Worm (Caenorhabditis elegans) whole organism, mixed stage, embryonic: ENCODE data around the gene nlp-2.

ENCODE experiments used
- M03D4.4 ChIP-seq: sonication (generic microtip); optimal IDR thresholded peaks from 2 replicates; lab custom pipeline; 2017; ENCODE audit warnings: mild to moderate bottlenecking, missing genetic modification characterization, missing compliant biosample characterization
- blmp-1 ChIP-seq: fragments of 150-350 bp; optimal IDR thresholded peaks from 2 replicates; lab custom pipeline; 2014; ENCODE audit warnings: missing biosample characterization, missing genetic modification characterization
- ceh-39 ChIP-seq: fragments of 150-350 bp; optimal IDR thresholded peaks from 2 replicates; lab custom pipeline; 2014; ENCODE audit warnings: missing biosample characterization, missing genetic modification characterization
- ceh-43 ChIP-seq: fragments of 200-800 bp; sonication (Bioruptor generic); optimal IDR thresholded peaks from 2 replicates; lab custom pipeline; 2018; ENCODE audit warnings: mild to moderate bottlenecking, missing genetic modification characterization, moderate library complexity, missing compliant biosample characterization
- ceh-83 ChIP-seq: fragments of 200-800 bp; sonication (Bioruptor generic); optimal IDR thresholded peaks from 2 replicates; lab custom pipeline; 2018; ENCODE audit warnings: mild to moderate bottlenecking, missing genetic modification characterization, missing compliant biosample characterization
- ces-1 ChIP-seq: fragments of 150-350 bp; optimal IDR thresholded peaks from 2 replicates; lab custom pipeline; 2014; ENCODE audit warnings: missing biosample characterization, missing genetic modification reagents, missing genetic modification characterization
- cnd-1 ChIP-seq: fragments of 200-800 bp; sonication (Bioruptor generic); optimal IDR thresholded peaks from 2 replicates; lab custom pipeline; 2018; ENCODE audit warnings: mild to moderate bottlenecking, missing genetic modification characterization, missing compliant biosample characterization
- drap-1 ChIP-seq: fragments of 200-800 bp; sonication (Bioruptor generic); optimal IDR thresholded peaks from 3 replicates; lab custom pipeline; 2018; ENCODE audit warnings: mild to moderate bottlenecking, missing genetic modification characterization, missing compliant biosample characterization
- elt-1 ChIP-seq: sonication (generic microtip); optimal IDR thresholded peaks from 2 replicates; lab custom pipeline; 2017; ENCODE audit warnings: missing genetic modification characterization, mild to moderate bottlenecking, missing compliant biosample characterization, antibody characterized with exemption, moderate library complexity, borderline replicate concordance; ENCODE audit not compliant: insufficient read depth
- elt-3 ChIP-seq: fragments of 150-350 bp; optimal IDR thresholded peaks from 2 replicates; lab custom pipeline; 2014; ENCODE audit warnings: missing biosample characterization, missing genetic modification characterization
- flh-1 ChIP-seq: fragments of 200-800 bp; sonication (Bioruptor generic); optimal IDR thresholded peaks from 2 replicates; lab custom pipeline; 2018; ENCODE audit warnings: mild to moderate bottlenecking, missing genetic modification characterization, moderate library complexity, missing compliant biosample characterization
- ham-2 ChIP-seq: fragments of 200-800 bp; sonication (Bioruptor generic); optimal IDR thresholded peaks from 2 replicates; lab custom pipeline; 2018; ENCODE audit warnings: mild to moderate bottlenecking, missing genetic modification characterization, missing compliant biosample characterization
- hlh-1 ChIP-seq: fragments of 150-350 bp; optimal IDR thresholded peaks from 2 replicates; lab custom pipeline; 2014; ENCODE audit warnings: missing biosample characterization, missing genetic modification reagents, missing genetic modification characterization
- lin-13 ChIP-seq: fragments of 150-350 bp; optimal IDR thresholded peaks from 2 replicates; lab custom pipeline; 2014; ENCODE audit warnings: missing biosample characterization, missing genetic modification characterization
- lin-32 ChIP-seq: fragments of 200-800 bp; sonication (Bioruptor generic); optimal IDR thresholded peaks from 2 replicates; lab custom pipeline; 2018; ENCODE audit warnings: mild to moderate bottlenecking, missing genetic modification characterization, missing compliant biosample characterization
- lsy-2 ChIP-seq: fragments of 150-350 bp; optimal IDR thresholded peaks from 2 replicates; lab custom pipeline; 2014; ENCODE audit warnings: missing biosample characterization, missing genetic modification characterization
- mab-5 ChIP-seq: fragments of 150-350 bp; optimal IDR thresholded peaks from 2 replicates; lab custom pipeline; 2014; ENCODE audit warnings: missing biosample characterization, missing genetic modification characterization
- mep-1 ChIP-seq: fragments of 150-350 bp; optimal IDR thresholded peaks from 2 replicates; lab custom pipeline; 2017; ENCODE audit warnings: missing biosample characterization, missing genetic modification reagents, missing genetic modification characterization, inconsistent platforms
- mls-2 ChIP-seq: sonication (generic microtip); optimal IDR thresholded peaks from 2 replicates; lab custom pipeline; 2016; ENCODE audit warnings: mild to moderate bottlenecking, missing genetic modification characterization, moderate library complexity, missing compliant biosample characterization
- nhr-12 ChIP-seq: fragments of 150-350 bp; optimal IDR thresholded peaks from 2 replicates; lab custom pipeline; 2014; ENCODE audit warnings: missing biosample characterization, missing genetic modification characterization
- nhr-2 ChIP-seq: fragments of 150-350 bp; optimal IDR thresholded peaks from 2 replicates; lab custom pipeline; 2014; ENCODE audit warnings: missing biosample characterization, missing genetic modification characterization
- nhr-237 ChIP-seq: fragments of 150-350 bp; optimal IDR thresholded peaks from 2 replicates; lab custom pipeline; 2014; ENCODE audit warnings: missing biosample characterization, missing genetic modification characterization
- nhr-28 ChIP-seq: fragments of 150-350 bp; optimal IDR thresholded peaks from 2 replicates; lab custom pipeline; 2014; ENCODE audit warnings: missing biosample characterization, missing genetic modification characterization
- nhr-76 ChIP-seq: sonication (generic microtip); optimal IDR thresholded peaks from 2 replicates; lab custom pipeline; 2017; ENCODE audit warnings: missing biosample characterization, missing genetic modification characterization
- pha-4 ChIP-seq: fragments of 150-350 bp; optimal IDR thresholded peaks from 2 replicates; lab custom pipeline; 2018; ENCODE audit warnings: missing biosample characterization, missing genetic modification reagents, missing genetic modification characterization
- sem-2 ChIP-seq: fragments of 200-800 bp; sonication (Bioruptor generic); optimal IDR thresholded peaks from 2 replicates; lab custom pipeline; 2018; ENCODE audit warnings: mild to moderate bottlenecking, missing genetic modification characterization, missing compliant biosample characterization
- snpc-4 ChIP-seq: fragments of 150-350 bp; optimal IDR thresholded peaks from 2 replicates; lab custom pipeline; 2014; ENCODE audit warnings: missing biosample characterization, missing genetic modification characterization
- sptf-1 ChIP-seq: sonication (generic microtip); optimal IDR thresholded peaks from 2 replicates; lab custom pipeline; 2017; ENCODE audit warnings: mild to moderate bottlenecking, missing genetic modification characterization, moderate library complexity, missing compliant biosample characterization
- tbx-8 ChIP-seq: fragments of 200-800 bp; sonication (Bioruptor generic); optimal IDR thresholded peaks from 2 replicates; lab custom pipeline; 2018; ENCODE audit warnings: mild to moderate bottlenecking, missing genetic modification characterization, moderate library complexity, missing compliant biosample characterization
- unc-120 ChIP-seq: sonication (generic microtip); optimal IDR thresholded peaks from 2 replicates; lab custom pipeline; 2017; ENCODE audit warnings: missing genetic modification characterization, missing compliant biosample characterization; ENCODE audit not compliant: poor library complexity, severe bottlenecking
- unc-39 ChIP-seq: fragments of 150-350 bp; optimal IDR thresholded peaks from 2 replicates; lab custom pipeline; 2014; ENCODE audit warnings: missing biosample characterization, missing genetic modification characterization
- unc-62 ChIP-seq: fragments of 150-350 bp; optimal IDR thresholded peaks from 2 replicates; lab custom pipeline; 2014; ENCODE audit warnings: missing biosample characterization, missing genetic modification reagents, missing genetic modification characterization
- zip-8 ChIP-seq: fragments of 150-350 bp; optimal IDR thresholded peaks from 2 replicates; lab custom pipeline; 2014; ENCODE audit warnings: missing biosample characterization, missing genetic modification characterization
- ztf-11 ChIP-seq: fragments of 150-350 bp; optimal IDR thresholded peaks from 2 replicates; lab custom pipeline; 2014; ENCODE audit warnings: missing biosample characterization, missing genetic modification characterization

The nlp-2 gene

DNA sequence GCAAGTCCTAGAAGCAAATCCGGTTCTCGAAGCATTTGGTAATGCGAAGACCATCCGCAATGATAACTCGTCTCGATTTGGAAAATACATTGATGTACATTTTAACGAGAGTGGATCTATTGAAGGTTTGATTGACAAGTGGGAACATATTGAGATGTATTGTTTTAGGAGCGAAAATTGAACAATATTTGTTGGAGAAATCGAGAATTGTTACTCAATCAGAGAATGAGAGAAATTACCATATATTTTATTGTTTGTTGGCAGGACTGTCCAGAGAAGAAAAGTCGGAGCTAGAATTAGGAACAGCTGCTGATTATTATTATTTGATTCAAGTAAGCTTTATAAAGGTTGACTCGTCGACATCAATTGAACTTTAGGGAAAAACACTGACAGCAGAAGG is 40.1 kb downstream of the nlp-2 start:
- no peak for TF ChIP-seq cnd-1 (tag; lab: Kevin White, UChicago)
- no peak for TF ChIP-seq elt-1
- no peak for TF ChIP-seq hlh-1 (tag; lab: Kevin White, UChicago)
- TF ChIP-seq ceh-39 (tag; lab: Kevin White, UChicago), result no peak
- TF ChIP-seq snpc-4 (tag; lab: Kevin White, UChicago), result no peak
- no peak for TF ChIP-seq sem-2 (GFP tag; lab: Kevin White, UChicago)
- TF ChIP-seq elt-3 (tag; lab: Kevin White, UChicago), result no peak
- TF ChIP-seq ceh-43 (GFP tag; lab: Kevin White, UChicago), result no peak
- no peak for TF ChIP-seq M03D4.4 (tag; lab: Kevin White, UChicago)
- TF ChIP-seq lin-13, result no peak
- TF ChIP-seq unc-62 (GFP tag; lab: Kevin White, UChicago), result no peak
- TF ChIP-seq unc-39 (tag; lab: Kevin White, UChicago), result no peak
- no peak for TF ChIP-seq ztf-11 (tag; lab: Kevin White, UChicago)
- TF ChIP-seq lsy-2, result no peak
- TF ChIP-seq blmp-1 (tag; lab: Kevin White, UChicago), result no peak
- no peak for TF ChIP-seq nhr-76
- no peak for TF ChIP-seq mab-5 (tag; lab: Kevin White, UChicago)
- TF ChIP-seq ham-2 (GFP tag; lab: Kevin White, UChicago), result no peak
- no peak for TF ChIP-seq nhr-2 (tag; lab: Kevin White, UChicago)
- no peak for TF ChIP-seq tbx-8 (GFP tag; lab: Kevin White, UChicago)

DNA sequence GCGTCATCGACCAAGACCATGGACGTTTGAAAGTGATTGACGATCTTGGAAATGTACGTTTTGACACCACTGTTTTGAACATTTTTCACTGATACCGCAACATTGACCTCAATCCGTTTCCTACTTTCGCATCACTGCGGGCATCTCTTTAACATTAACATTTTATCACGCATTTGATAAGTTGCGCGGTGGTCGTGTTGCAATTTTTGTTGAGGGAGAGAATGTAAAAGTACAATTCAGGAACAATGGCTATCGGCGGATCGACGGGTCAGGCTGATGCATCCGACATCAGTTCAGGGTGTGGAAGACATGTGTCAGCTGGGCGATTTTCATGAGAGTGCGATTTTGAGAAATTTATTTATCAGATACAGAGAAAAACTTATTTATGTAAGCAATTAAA is 41.3 kb downstream of the nlp-2 start:
- TF ChIP-seq nhr-28 (tag; lab: Kevin White, UChicago), result no peak
- no peak for TF ChIP-seq snpc-4 (tag; lab: Kevin White, UChicago)
- no peak for TF ChIP-seq mep-1 (tag; lab: Kevin White, UChicago)
- no peak for TF ChIP-seq mls-2 (tag; lab: Kevin White, UChicago)
- TF ChIP-seq nhr-12 (tag; lab: Kevin White, UChicago), result no peak
- TF ChIP-seq lin-32 (GFP tag; lab: Kevin White, UChicago), result no peak
- TF ChIP-seq elt-3 (tag; lab: Kevin White, UChicago), result no peak
- no peak for TF ChIP-seq nhr-237 (tag; lab: Kevin White, UChicago)
- TF ChIP-seq ceh-43 (GFP tag; lab: Kevin White, UChicago), result no peak
- no peak for TF ChIP-seq flh-1 (GFP tag; lab: Kevin White, UChicago)
- no peak for TF ChIP-seq nhr-2 (tag; lab: Kevin White, UChicago)

DNA sequence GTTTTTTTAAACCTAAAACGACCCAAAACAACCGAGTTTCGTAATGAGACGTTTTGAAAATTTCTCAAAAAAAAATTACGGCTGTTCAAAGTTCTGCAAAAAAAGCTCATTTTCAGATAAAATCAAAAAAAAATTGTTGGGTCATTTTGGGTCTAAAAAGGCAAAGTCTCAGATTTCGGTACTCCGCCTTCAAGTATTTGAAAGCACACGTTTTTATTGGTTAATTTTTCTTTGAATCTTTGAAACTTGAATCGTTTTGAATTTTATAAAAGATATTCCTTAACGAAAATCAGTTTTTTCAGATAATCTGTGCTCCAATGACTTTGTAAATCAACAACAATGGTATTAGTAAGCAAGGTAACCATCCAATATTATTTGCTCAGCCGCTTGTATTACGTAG is 41.8 kb downstream of the nlp-2 start, which contains the start of gene hum-6:
hum-6 (plus strand) TSS at position 301 of the 400 bp plus-strand sequence.
- no peak for TF ChIP-seq pha-4 (tag; lab: Kevin White, UChicago)
- TF ChIP-seq, all 35 proteins: peak for 0

ce11 chrX:2301821-2302220 is 42.7 kb downstream of the nlp-2 start:
- TF ChIP-seq ces-1 (no peak), unc-62 (GFP tag; lab: Kevin White, UChicago) (no peak), ceh-83 (GFP tag; lab: Kevin White, UChicago) (no peak), lsy-2 (no peak), mls-2 (tag; lab: Kevin White, UChicago) (no peak), ham-2 (GFP tag; lab: Kevin White, UChicago) (no peak), blmp-1 (tag; lab: Kevin White, UChicago) (no peak), sptf-1 (tag; lab: Kevin White, UChicago) (no peak), cnd-1 (tag; lab: Kevin White, UChicago) (no peak), nhr-12 (tag; lab: Kevin White, UChicago) (no peak), tbx-8 (GFP tag; lab: Kevin White, UChicago) (no peak), ceh-43 (GFP tag; lab: Kevin White, UChicago) (no peak)
- TF ChIP-seq, all 35 proteins: peak for 0

ce11 chrX:2294198-2294800 is 50.3 kb downstream of the nlp-2 start, which contains the start of gene T10H10.2:
Gene T10H10.2, plus strand, starts transcription at chrX:2294750.
- TF ChIP-seq sem-2 (GFP tag; lab: Kevin White, UChicago) (no peak), ztf-11 (tag; lab: Kevin White, UChicago) (no peak), M03D4.4 (tag; lab: Kevin White, UChicago) (no peak), ceh-83 (GFP tag; lab: Kevin White, UChicago) (no peak), mls-2 (tag; lab: Kevin White, UChicago) (no peak), nhr-28 (tag; lab: Kevin White, UChicago) (no peak), hlh-1 (tag; lab: Kevin White, UChicago) (no peak), tbx-8 (GFP tag; lab: Kevin White, UChicago) (no peak), mab-5 (tag; lab: Kevin White, UChicago) (no peak), unc-120 (tag; lab: Kevin White, UChicago) (no peak), flh-1 (GFP tag; lab: Kevin White, UChicago) (no peak), nhr-237 (tag; lab: Kevin White, UChicago) (no peak), zip-8 (no peak), pha-4 (tag; lab: Kevin White, UChicago) (no peak), drap-1 (GFP tag; lab: Kevin White, UChicago) (no peak), lin-13 (no peak)
